Worm (Caenorhabditis elegans): ENCODE data around the gene F58B4.7.
A peak's percentile ranks its signal among the peaks of the same experiment; 100 is the strongest.

F58B4.7 gene

DNA sequence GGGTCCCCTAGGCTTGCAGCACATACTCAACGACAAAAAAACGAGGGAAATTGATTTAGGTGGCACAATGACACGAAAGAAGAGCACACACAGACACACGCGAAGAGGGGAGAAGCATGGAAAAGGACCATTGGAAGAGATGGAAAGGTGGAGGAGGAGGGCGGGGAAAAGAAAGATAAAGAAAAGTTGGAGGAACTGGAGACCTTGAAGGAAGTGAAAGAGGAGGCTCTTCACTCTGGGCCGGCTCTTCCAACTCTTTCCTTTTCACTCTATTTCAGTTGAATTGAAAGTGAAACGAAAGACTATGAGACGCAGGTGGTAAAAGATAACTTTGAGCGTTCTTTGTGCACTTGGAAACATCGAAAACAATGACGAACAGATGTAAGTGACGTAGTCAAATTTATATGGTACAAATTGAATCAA lies 38.3 kb upstream of the F58B4.7 start (continued):
- TF ChIP-seq B0035.1 (tag; optimal IDR thresholded peaks at IDR 0.05) (no peak), pbrm-1 (GFP tag; IDR thresholded peaks at IDR 0.05) (peak; percentile 52; the same call in 1 of the 2 replicates), ZK185.1 (tag; optimal IDR thresholded peaks at IDR 0.05; ENCODE audit: poor library complexity, severe bottlenecking) (peak; percentile 19), madf-10 (tag; optimal IDR thresholded peaks at IDR 0.05) (peak; percentile 12), fkh-3 (tag; optimal IDR thresholded peaks at IDR 0.05) (no peak), madf-3 (GFP tag; IDR thresholded peaks at IDR 0.05) (no peak), let-607 (tag; optimal IDR thresholded peaks at IDR 0.05) (no peak), K12H6.12 (tag; optimal IDR thresholded peaks at IDR 0.05) (peak; percentile 67), egrh-3 (GFP tag; IDR thresholded peaks at IDR 0.05) (no peak), F23B12.7 (tag; optimal IDR thresholded peaks at IDR 0.05; ENCODE audit: insufficient read depth) (no peak), egl-18 (GFP tag; IDR thresholded peaks at IDR 0.05) (no peak), ceh-27 (GFP tag; optimal IDR thresholded peaks at IDR 0.05) (peak; percentile 67), zim-3 (tag; optimal IDR thresholded peaks at IDR 0.05) (no peak), nhr-90 (tag; optimal IDR thresholded peaks at IDR 0.05) (no peak), K11D2.4 (GFP tag; IDR thresholded peaks at IDR 0.05) (peak; percentile 52; the same call in 1 of the 2 replicates), pha-4 (tag; optimal IDR thresholded peaks at IDR 0.05) (no peak), ccch-3 (GFP tag; optimal IDR thresholded peaks at IDR 0.05) (no peak), lin-35 (GFP tag; optimal IDR thresholded peaks at IDR 0.05) (no peak), Y53G8AR.9 (GFP tag; conservative IDR thresholded peaks at IDR 0.05) (no peak), sea-2 (GFP tag; IDR thresholded peaks at IDR 0.05) (no peak), akir-1 (GFP tag; optimal IDR thresholded peaks at IDR 0.05) (no peak), B0019.2 (GFP tag; conservative IDR thresholded peaks at IDR 0.05) (no peak), nhr-179 (tag; optimal IDR thresholded peaks at IDR 0.05) (no peak), xnd-1 (tag; optimal IDR thresholded peaks at IDR 0.05) (no peak), Y95B8A.8 (GFP tag; IDR thresholded peaks at IDR 0.05) (no peak), ceh-100 (GFP tag; IDR thresholded peaks at IDR 0.05) (no peak), hlh-12 (tag; optimal IDR thresholded peaks at IDR 0.05) (no peak), rcor-1 (GFP tag; IDR thresholded peaks at IDR 0.05) (no peak), snpc-3.4 (tag; optimal IDR thresholded peaks at IDR 0.05) (no peak), hsf-1 (GFP tag; IDR thresholded peaks at IDR 0.05) (0 out of 2 replicates have a peak, but pooled peaks have one; percentile 15), ztf-28 (GFP tag; IDR thresholded peaks at IDR 0.05) (no peak), him-1 (tag; optimal IDR thresholded peaks at IDR 0.05) (no peak), tbx-9 (tag; optimal IDR thresholded peaks at IDR 0.05; ENCODE audit: borderline replicate concordance) (no peak), aptf-3 (GFP tag; IDR thresholded peaks at IDR 0.05) (no peak), Y67H2A.10 (GFP tag; conservative IDR thresholded peaks at IDR 0.05) (no peak), lin-54 (GFP tag; optimal IDR thresholded peaks at IDR 0.05) (no peak), ceh-40 (GFP tag; IDR thresholded peaks at IDR 0.05) (no peak), F10E7.11 (tag; optimal IDR thresholded peaks at IDR 0.05) (peak; percentile 56), lsl-1 (GFP tag; optimal IDR thresholded peaks at IDR 0.05) (no peak), hmg-1.2 (GFP tag; IDR thresholded peaks at IDR 0.05) (peak; percentile 53; the same call in 1 of the 2 replicates), sdz-38 (tag; optimal IDR thresholded peaks at IDR 0.05) (no peak), ztf-3 (GFP tag; optimal IDR thresholded peaks at IDR 0.05) (peak; percentile 26), lsy-27 (tag; optimal IDR thresholded peaks at IDR 0.05; ENCODE audit: borderline replicate concordance, insufficient read depth) (no peak), madf-8 (GFP tag; conservative IDR thresholded peaks at IDR 0.05) (no peak), atf-7 (tag; optimal IDR thresholded peaks at IDR 0.05) (peak; percentile 48), dpff-1 (tag; optimal IDR thresholded peaks at IDR 0.05) (no peak), attf-5 (GFP tag; optimal IDR thresholded peaks at IDR 0.05) (peak; percentile 38), let-526 (GFP tag; IDR thresholded peaks at IDR 0.05) (no peak)

All from whole organism, young adult.